Fruit fly (Drosophila melanogaster) whole organism, prepupa: ENCODE measurements around the gene Gasp.

Experiments used
- Blimp-1 ChIP-seq: fragments of 200-800 bp; sonication (Bioruptor generic); optimal IDR thresholded peaks from 3 replicates; lab custom pipeline; 2017; ENCODE audit warnings: missing biosample characterization, missing genetic modification characterization, mild to moderate bottlenecking, moderate library complexity, missing genetic modification reagents
- CG11902 ChIP-seq: fragments of 200-800 bp; sonication (Bioruptor generic); optimal IDR thresholded peaks from 3 replicates; lab custom pipeline; 2016; ENCODE audit warnings: missing biosample characterization, missing genetic modification characterization
- CG15336 ChIP-seq: fragments of 200-800 bp; sonication (Bioruptor generic); IDR thresholded peaks from 2 replicates; pipeline ENCODE4 v1.3.6; 2022; ENCODE audit warnings: missing biosample characterization, missing genetic modification characterization
- CG16779 ChIP-seq: fragments of 200-800 bp; sonication (Bioruptor generic); optimal IDR thresholded peaks from 3 replicates; lab custom pipeline; 2017; ENCODE audit warnings: missing biosample characterization, mild to moderate bottlenecking, missing genetic modification characterization
- CG3032 ChIP-seq: fragments of 200-800 bp; optimal IDR thresholded peaks from 2 replicates; lab custom pipeline; 2019; ENCODE audit warnings: missing biosample characterization, mild to moderate bottlenecking, missing genetic modification characterization, moderate library complexity
- CG32006 ChIP-seq: fragments of 200-800 bp; sonication (Bioruptor generic); optimal IDR thresholded peaks from 3 replicates; lab custom pipeline; 2017; ENCODE audit warnings: missing biosample characterization, mild to moderate bottlenecking, missing genetic modification characterization
- CG34406 ChIP-seq: fragments of 200-800 bp; sonication (Bioruptor generic); optimal IDR thresholded peaks from 3 replicates; lab custom pipeline; 2016; ENCODE audit warnings: missing biosample characterization, missing genetic modification characterization
- CG3919 ChIP-seq: fragments of 200-800 bp; sonication (Bioruptor generic); optimal IDR thresholded peaks from 3 replicates; lab custom pipeline; 2016; ENCODE audit warnings: missing biosample characterization, missing genetic modification characterization
- CG4318 ChIP-seq: fragments of 200-800 bp; sonication (Bioruptor generic); optimal IDR thresholded peaks from 3 replicates; lab custom pipeline; 2017; ENCODE audit warnings: missing biosample characterization, mild to moderate bottlenecking, missing genetic modification characterization
- CG6276 ChIP-seq: fragments of 200-800 bp; sonication (Bioruptor generic); optimal IDR thresholded peaks from 2 replicates; lab custom pipeline; 2017; ENCODE audit warnings: missing biosample characterization, mild to moderate bottlenecking, missing genetic modification characterization
- CG6854 ChIP-seq: fragments of 200-800 bp; sonication (Bioruptor generic); optimal IDR thresholded peaks from 2 replicates; lab custom pipeline; 2017; ENCODE audit warnings: missing biosample characterization, mild to moderate bottlenecking, missing genetic modification characterization
- CG8119 ChIP-seq: fragments of 200-800 bp; sonication (Bioruptor generic); IDR thresholded peaks from 3 replicates; pipeline ENCODE4 v1.3.6; 2022; ENCODE audit warnings: missing biosample characterization, missing genetic modification characterization
- CG8632 ChIP-seq: fragments of 200-800 bp; sonication (Bioruptor generic); optimal IDR thresholded peaks from 3 replicates; lab custom pipeline; 2016; ENCODE audit warnings: missing biosample characterization, missing genetic modification characterization
- Eip75B ChIP-seq: fragments of 200-800 bp; sonication (Bioruptor generic); optimal IDR thresholded peaks from 3 replicates; lab custom pipeline; 2016; ENCODE audit warnings: missing biosample characterization, missing genetic modification characterization
- Eip78C ChIP-seq: fragments of 200-800 bp; sonication (Bioruptor generic); peaks from one replicate; lab custom pipeline; 2016; ENCODE audit warnings: missing biosample characterization, missing genetic modification characterization
- Eip93F ChIP-seq: fragments of 200-800 bp; sonication (Bioruptor generic); optimal IDR thresholded peaks from 2 replicates; lab custom pipeline; 2016; ENCODE audit warnings: missing biosample characterization, mild to moderate bottlenecking, missing genetic modification characterization
- Ets21C ChIP-seq: fragments of 200-800 bp; sonication (Bioruptor generic); optimal IDR thresholded peaks from 3 replicates; lab custom pipeline; 2016; ENCODE audit warnings: missing biosample characterization, missing genetic modification characterization
- Ets96B ChIP-seq: fragments of 200-800 bp; optimal IDR thresholded peaks from 2 replicates; lab custom pipeline; 2019; ENCODE audit warnings: missing biosample characterization, mild to moderate bottlenecking, missing genetic modification characterization, moderate library complexity
- Gug ChIP-seq: fragments of 200-800 bp; sonication (Bioruptor generic); IDR thresholded peaks from 2 replicates; pipeline ENCODE4 v1.3.6; 2022; ENCODE audit warnings: missing biosample characterization, missing genetic modification characterization
- Hr38 ChIP-seq: sonication (Bioruptor generic); optimal IDR thresholded peaks from 2 replicates; lab custom pipeline; 2016; ENCODE audit warnings: missing biosample characterization, missing genetic modification characterization
- Hr4 ChIP-seq: fragments of 200-800 bp; sonication (Bioruptor generic); optimal IDR thresholded peaks from 3 replicates; lab custom pipeline; 2016; ENCODE audit warnings: missing biosample characterization, missing genetic modification characterization
- Lpt ChIP-seq: fragments of 200-800 bp; sonication (Bioruptor generic); optimal IDR thresholded peaks from 3 replicates; lab custom pipeline; 2016; ENCODE audit warnings: missing biosample characterization, missing genetic modification characterization
- Met ChIP-seq: fragments of 200-800 bp; sonication (Bioruptor generic); optimal IDR thresholded peaks from 3 replicates; lab custom pipeline; 2016; ENCODE audit warnings: missing biosample characterization, missing genetic modification characterization
- OdsH ChIP-seq: fragments of 200-800 bp; sonication (Bioruptor generic); optimal IDR thresholded peaks from 3 replicates; lab custom pipeline; 2016; ENCODE audit warnings: missing biosample characterization, missing genetic modification characterization
- Smox ChIP-seq: fragments of 200-800 bp; sonication (Bioruptor generic); optimal IDR thresholded peaks from 3 replicates; lab custom pipeline; 2016; ENCODE audit warnings: missing biosample characterization, missing genetic modification characterization
- Sox102F ChIP-seq: fragments of 200-800 bp; sonication (Bioruptor generic); optimal IDR thresholded peaks from 2 replicates; lab custom pipeline; 2016; ENCODE audit warnings: missing biosample characterization, mild to moderate bottlenecking, missing genetic modification characterization
- Sox14 ChIP-seq: fragments of 200-800 bp; sonication (Bioruptor generic); optimal IDR thresholded peaks from 3 replicates; lab custom pipeline; 2016; ENCODE audit warnings: missing biosample characterization, missing genetic modification characterization
- achi ChIP-seq: fragments of 200-800 bp; sonication (Bioruptor generic); optimal IDR thresholded peaks from 3 replicates; lab custom pipeline; 2016; ENCODE audit warnings: missing biosample characterization, missing genetic modification characterization
- acj6 ChIP-seq: fragments of 200-800 bp; sonication (Bioruptor generic); optimal IDR thresholded peaks from 3 replicates; lab custom pipeline; 2016; ENCODE audit warnings: missing biosample characterization, missing genetic modification characterization
- cyc ChIP-seq: fragments of 200-800 bp; sonication (Bioruptor generic); optimal IDR thresholded peaks from 3 replicates; lab custom pipeline; 2016; ENCODE audit warnings: missing biosample characterization, missing genetic modification characterization
- dsx ChIP-seq: fragments of 200-800 bp; optimal IDR thresholded peaks from 3 replicates; lab custom pipeline; 2019; ENCODE audit warnings: missing biosample characterization, mild to moderate bottlenecking, missing genetic modification characterization, moderate library complexity; ENCODE audit not compliant: poor library complexity, severe bottlenecking
- eg ChIP-seq: fragments of 200-800 bp; sonication (Bioruptor generic); IDR thresholded peaks from 3 replicates; pipeline ENCODE4 v1.3.6; 2022; ENCODE audit warnings: missing biosample characterization, missing genetic modification characterization
- esn ChIP-seq: fragments of 200-800 bp; sonication (Bioruptor generic); optimal IDR thresholded peaks from 2 replicates; lab custom pipeline; 2016; ENCODE audit warnings: missing biosample characterization, mild to moderate bottlenecking, missing genetic modification characterization, moderate library complexity
- fkh ChIP-seq: fragments of 200-800 bp; sonication (Bioruptor generic); optimal IDR thresholded peaks from 3 replicates; lab custom pipeline; 2017; ENCODE audit warnings: missing biosample characterization, mild to moderate bottlenecking, missing genetic modification characterization, moderate library complexity
- pdm3 ChIP-seq: fragments of 200-800 bp; sonication (Bioruptor generic); optimal IDR thresholded peaks from 3 replicates; lab custom pipeline; 2016; ENCODE audit warnings: missing biosample characterization, missing genetic modification characterization
- ss ChIP-seq, 2 experiments: fragments of 200-800 bp; sonication (Bioruptor generic); optimal IDR thresholded peaks; 2 replicates in 1 of 2; 3 replicates in 1 of 2; lab custom pipeline; 2017 to 2018; ENCODE audit warnings: mild to moderate bottlenecking in 2 of 2, missing biosample characterization in 2 of 2, missing genetic modification characterization in 2 of 2, moderate library complexity in 1 of 2
- vri ChIP-seq: fragments of 200-800 bp; sonication (Bioruptor generic); optimal IDR thresholded peaks from 3 replicates; lab custom pipeline; 2016; ENCODE audit warnings: missing biosample characterization, mild to moderate bottlenecking, missing genetic modification characterization

Gasp gene

dm6 chr3R:6102318-6102717 is 1.6 kb upstream of the Gasp start (continued):
- TF ChIP-seq Met (GFP tag; lab: Kevin White, UChicago) (no peak), Sox14 (GFP tag; lab: Kevin White, UChicago) (peak; percentile 44), Hr4 (peak; percentile 56), fkh (GFP tag; lab: Kevin White, UChicago) (no peak), esn (GFP tag; lab: Kevin White, UChicago) (no peak), Eip78C (GFP tag; lab: Kevin White, UChicago) (peak; percentile 92), CG8119 (GFP tag; lab: Robert Waterston, UW) (no peak), Eip93F (GFP tag; lab: Kevin White, UChicago) (no peak), Eip75B (peak; percentile 39), CG16779 (tag; lab: Kevin White, UChicago) (peak; percentile 31), acj6 (GFP tag; lab: Kevin White, UChicago) (peak; percentile 53), achi (GFP tag; lab: Kevin White, UChicago) (peak; percentile 41), Ets21C (GFP tag; lab: Kevin White, UChicago) (no peak), Sox102F (GFP tag; lab: Kevin White, UChicago) (no peak), Smox (GFP tag; lab: Kevin White, UChicago) (no peak), CG6854 (GFP tag; lab: Kevin White, UChicago) (no peak), pdm3 (GFP tag; lab: Kevin White, UChicago) (peak; percentile 47), CG32006 (GFP tag; lab: Kevin White, UChicago) (peak; percentile 79), vri (GFP tag; lab: Kevin White, UChicago) (no peak), CG8632 (GFP tag; lab: Kevin White, UChicago) (peak; percentile 36), Ets96B (tag; lab: Kevin White, UChicago) (peak; percentile 60), CG3032 (tag; lab: Kevin White, UChicago) (peak; percentile 67), dsx (GFP tag; lab: Kevin White, UChicago) (no peak), Lpt (GFP tag; lab: Kevin White, UChicago) (peak; percentile 29), Gug (GFP tag; lab: Robert Waterston, UW) (no peak), ss (GFP tag; optimal IDR thresholded peaks at IDR 0.05; lab: Kevin White, UChicago) (peak in 1 of 2 experiments; percentile 52), CG3919 (GFP tag; lab: Kevin White, UChicago) (peak; percentile 63), CG34406 (GFP tag; lab: Kevin White, UChicago) (peak; percentile 28), CG4318 (GFP tag; lab: Kevin White, UChicago) (peak; percentile 62)

- TF ChIP-seq eg (GFP tag; lab: Robert Waterston, UW): 0 out of 3 replicates have a peak, but pooled peaks have one; percentile 9
- no peak for TF ChIP-seq CG11902 (GFP tag; lab: Kevin White, UChicago)
- no peak for TF ChIP-seq Blimp-1 (GFP tag; lab: Kevin White, UChicago)
- TF ChIP-seq achi (GFP tag; lab: Kevin White, UChicago): no peak
- TF ChIP-seq Hr38 (GFP tag; lab: Kevin White, UChicago): no peak
- no peak for TF ChIP-seq Ets21C (GFP tag; lab: Kevin White, UChicago)
- TF ChIP-seq OdsH (GFP tag; lab: Kevin White, UChicago): no peak
- no peak for TF ChIP-seq CG8119 (GFP tag; lab: Robert Waterston, UW)
- peak; percentile 32 for TF ChIP-seq fkh (GFP tag; lab: Kevin White, UChicago)
- no peak for TF ChIP-seq pdm3 (GFP tag; lab: Kevin White, UChicago)
- no peak for TF ChIP-seq CG6276
- TF ChIP-seq acj6 (GFP tag; lab: Kevin White, UChicago): no peak
Observed at dm6 chr3R:6098320-6098719, 2.4 kb downstream of the Gasp start.

- TF ChIP-seq cyc (GFP tag; lab: Kevin White, UChicago) (no peak), CG15336 (GFP tag; lab: Robert Waterston, UW) (0 out of 2 replicates have a peak, but pooled peaks have one; percentile 9), CG11902 (GFP tag; lab: Kevin White, UChicago) (no peak), pdm3 (GFP tag; lab: Kevin White, UChicago) (no peak)
- TF ChIP-seq, all 60 proteins: peak for 1
Observed at dm6 chr3R:6097042-6097441, 3.6 kb downstream of the Gasp start.
